Worm (Caenorhabditis elegans) whole organism, midembryonic: Measurements from ENCODE around the gene K02E2.8.

Source experiments
- T22C8.4 ChIP-seq: fragments of 200-800 bp; sonication (Bioruptor generic); IDR thresholded peaks from 2 replicates; pipeline ENCODE4 v1.3.6; 2022; ENCODE audit warnings: missing genetic modification characterization, missing compliant biosample characterization
- cog-1 ChIP-seq: sonication (generic microtip); optimal IDR thresholded peaks from 2 replicates; lab custom pipeline; 2016; ENCODE audit warnings: missing genetic modification characterization, missing compliant biosample characterization
- flt-1 ChIP-seq: fragments of 200-800 bp; sonication (Bioruptor generic); IDR thresholded peaks from 2 replicates; pipeline ENCODE4 v1.3.6; 2022; ENCODE audit warnings: missing genetic modification characterization, missing compliant biosample characterization
- klf-2 ChIP-seq: fragments of 200-800 bp; sonication (Bioruptor generic); conservative IDR thresholded peaks from 2 replicates; pipeline ENCODE4 v1.3.6; 2022; ENCODE audit warnings: missing genetic modification reagents, missing genetic modification characterization, missing compliant biosample characterization
- med-1 ChIP-seq: sonication (generic microtip); optimal IDR thresholded peaks from 2 replicates; lab custom pipeline; 2017; ENCODE audit warnings: missing genetic modification characterization, mild to moderate bottlenecking, missing compliant biosample characterization, antibody characterized with exemption, missing genetic modification reagents; ENCODE audit not compliant: insufficient read depth
- ref-1 ChIP-seq: fragments of 200-800 bp; sonication (Bioruptor generic); conservative IDR thresholded peaks from 2 replicates; pipeline ENCODE4 v1.3.6; 2022; ENCODE audit warnings: missing genetic modification reagents, missing genetic modification characterization, missing compliant biosample characterization
- tab-1 ChIP-seq: fragments of 200-800 bp; sonication (Bioruptor generic); IDR thresholded peaks from 2 replicates; pipeline ENCODE4 v1.3.6; 2022; ENCODE audit warnings: missing genetic modification characterization, missing compliant biosample characterization
- ztf-23 ChIP-seq: fragments of 200-800 bp; sonication (Bioruptor generic); IDR thresholded peaks from 2 replicates; pipeline ENCODE4 v1.3.6; 2022; ENCODE audit warnings: missing genetic modification reagents, missing genetic modification characterization, missing compliant biosample characterization
- ztf-29 ChIP-seq: fragments of 200-800 bp; sonication (Bioruptor generic); IDR thresholded peaks from 2 replicates; pipeline ENCODE4 v1.3.6; 2022; ENCODE audit warnings: missing genetic modification reagents, missing genetic modification characterization, missing compliant biosample characterization

Gene K02E2.8

ce11 chrV:20366839-20367238 is at the start of gene K02E2.8:
Gene K02E2.8, minus strand, starts transcription at chrV:20366939.
- TF ChIP-seq klf-2 (GFP tag; lab: Robert Waterston, UW) (no peak), med-1 (GFP tag; lab: Kevin White, UChicago) (no peak), tab-1 (GFP tag; lab: Robert Waterston, UW) (no peak), ztf-23 (GFP tag; lab: Robert Waterston, UW) (no peak), cog-1 (no peak), flt-1 (GFP tag; lab: Robert Waterston, UW) (no peak), ztf-29 (GFP tag; lab: Robert Waterston, UW) (no peak), ref-1 (no peak), T22C8.4 (GFP tag; lab: Robert Waterston, UW) (no peak)

ce11 chrV:20416335-20416734 is 49.6 kb upstream of the K02E2.8 start:
- TF ChIP-seq flt-1 (GFP tag; lab: Robert Waterston, UW), result no peak
- TF ChIP-seq cog-1, result no peak
- TF ChIP-seq ref-1, result no peak
- TF ChIP-seq T22C8.4 (GFP tag; lab: Robert Waterston, UW), result no peak
- TF ChIP-seq med-1 (GFP tag; lab: Kevin White, UChicago), result no peak
- TF ChIP-seq ztf-29 (GFP tag; lab: Robert Waterston, UW), result no peak
- no peak for TF ChIP-seq ztf-23 (GFP tag; lab: Robert Waterston, UW)
- TF ChIP-seq klf-2 (GFP tag; lab: Robert Waterston, UW), result no peak
- no peak for TF ChIP-seq tab-1 (GFP tag; lab: Robert Waterston, UW)

DNA sequence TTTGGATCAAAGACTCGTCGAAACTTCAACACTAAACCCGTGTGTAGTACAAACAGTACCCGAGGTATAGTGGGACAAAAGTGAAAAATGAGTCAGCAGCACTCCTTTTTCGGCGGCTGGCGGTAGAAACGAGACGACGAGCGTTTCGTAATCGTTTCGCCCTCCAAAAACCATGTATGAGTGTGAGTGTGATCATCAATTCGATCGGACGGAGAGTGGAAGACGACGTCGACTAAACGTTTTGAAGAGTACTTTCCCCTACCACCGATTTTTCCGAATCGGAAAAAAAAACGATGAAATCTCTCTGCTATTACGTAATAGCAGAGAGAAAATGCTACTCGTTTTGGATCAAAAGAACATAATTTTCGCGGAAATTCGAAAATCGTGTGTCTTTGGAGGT is 48.7 kb upstream of the K02E2.8 start:
- no peak for TF ChIP-seq ztf-23 (GFP tag; lab: Robert Waterston, UW)
- TF ChIP-seq tab-1 (GFP tag; lab: Robert Waterston, UW), result no peak
- no peak for TF ChIP-seq cog-1
- no peak for TF ChIP-seq T22C8.4 (GFP tag; lab: Robert Waterston, UW)
- TF ChIP-seq ref-1, result no peak
- TF ChIP-seq flt-1 (GFP tag; lab: Robert Waterston, UW), result no peak
- TF ChIP-seq ztf-29 (GFP tag; lab: Robert Waterston, UW), result no peak
- TF ChIP-seq med-1 (GFP tag; lab: Kevin White, UChicago), result no peak
- TF ChIP-seq klf-2 (GFP tag; lab: Robert Waterston, UW), result no peak

DNA sequence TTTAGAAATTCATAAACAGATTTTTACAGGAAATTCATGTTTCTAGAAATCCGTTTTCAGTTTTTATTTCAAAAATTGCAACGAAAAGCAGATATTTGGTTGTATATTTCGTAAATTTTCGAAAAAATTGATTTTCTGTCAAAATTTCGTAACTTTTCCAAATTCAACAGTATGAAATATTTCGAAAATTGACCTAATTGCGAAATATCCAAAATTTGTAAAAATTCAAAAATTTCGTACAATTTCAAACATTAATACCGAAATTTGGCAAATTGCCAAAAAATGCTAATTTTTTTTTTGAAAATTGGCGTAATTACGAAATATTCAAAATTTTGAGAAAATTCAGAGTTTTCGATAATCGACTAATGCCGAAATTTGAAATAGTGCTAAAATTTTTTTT is 47.2 kb upstream of the K02E2.8 start:
- TF ChIP-seq ztf-29 (GFP tag; lab: Robert Waterston, UW), result no peak
- no peak for TF ChIP-seq T22C8.4 (GFP tag; lab: Robert Waterston, UW)
- no peak for TF ChIP-seq med-1 (GFP tag; lab: Kevin White, UChicago)
- no peak for TF ChIP-seq klf-2 (GFP tag; lab: Robert Waterston, UW)
- no peak for TF ChIP-seq ztf-23 (GFP tag; lab: Robert Waterston, UW)
- no peak for TF ChIP-seq tab-1 (GFP tag; lab: Robert Waterston, UW)
- no peak for TF ChIP-seq flt-1 (GFP tag; lab: Robert Waterston, UW)
- TF ChIP-seq ref-1, result no peak
- TF ChIP-seq cog-1, result no peak

- TF ChIP-seq cog-1 (no peak), tab-1 (GFP tag; lab: Robert Waterston, UW) (no peak), med-1 (GFP tag; lab: Kevin White, UChicago) (no peak), ref-1 (no peak), flt-1 (GFP tag; lab: Robert Waterston, UW) (no peak), T22C8.4 (GFP tag; lab: Robert Waterston, UW) (no peak), klf-2 (GFP tag; lab: Robert Waterston, UW) (no peak), ztf-23 (GFP tag; lab: Robert Waterston, UW) (no peak), ztf-29 (GFP tag; lab: Robert Waterston, UW) (no peak)
These were observed 46.7 kb upstream of the K02E2.8 start for ce11 chrV:20413426-20413825.

DNA sequence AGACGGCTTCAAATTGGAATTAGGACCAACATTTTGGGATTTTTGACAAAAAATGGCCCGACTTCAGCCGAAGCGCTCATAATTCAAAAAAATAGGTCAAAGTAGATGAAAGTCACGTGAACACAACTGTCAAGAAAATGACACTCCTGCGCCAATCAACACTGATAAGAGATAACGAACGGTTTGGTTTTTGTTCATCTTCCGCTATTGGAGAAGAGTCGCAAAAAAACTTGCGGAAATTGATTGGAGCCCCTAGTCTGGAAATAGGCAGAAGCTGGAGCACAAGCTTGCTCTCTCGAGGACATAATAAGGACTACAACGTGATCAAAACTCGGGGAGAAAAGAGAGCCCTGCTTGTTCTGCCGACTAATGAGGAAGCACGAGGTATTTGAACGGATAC is 45.5 kb upstream of the K02E2.8 start:
- TF ChIP-seq ref-1 (no peak), T22C8.4 (GFP tag; lab: Robert Waterston, UW) (no peak), klf-2 (GFP tag; lab: Robert Waterston, UW) (no peak), flt-1 (GFP tag; lab: Robert Waterston, UW) (no peak), ztf-23 (GFP tag; lab: Robert Waterston, UW) (no peak), tab-1 (GFP tag; lab: Robert Waterston, UW) (no peak), ztf-29 (GFP tag; lab: Robert Waterston, UW) (no peak), cog-1 (no peak), med-1 (GFP tag; lab: Kevin White, UChicago) (no peak)

DNA sequence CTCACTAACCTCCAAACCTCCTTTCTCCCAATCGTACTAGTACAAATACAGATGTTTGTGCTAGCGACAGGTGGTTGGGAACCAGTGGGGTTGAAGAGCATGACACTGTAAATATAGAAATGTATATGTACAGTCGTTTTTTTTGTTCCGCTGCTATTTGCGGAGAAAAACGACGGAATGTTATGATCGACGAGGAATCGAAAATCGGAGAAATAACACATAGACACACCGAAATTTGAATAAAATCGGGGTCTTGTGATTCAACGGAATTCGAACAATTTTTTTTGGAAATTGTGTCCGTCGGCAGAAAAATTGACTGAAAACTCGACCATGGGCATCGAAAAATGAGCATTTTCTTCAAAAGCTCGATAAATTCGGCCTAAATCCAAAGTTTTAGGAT is 44.9 kb upstream of the K02E2.8 start, which contains the start of gene F53H2.3:
F53H2.3 (minus strand) TSS at position 101 of the 400 bp plus-strand sequence.
- TF ChIP-seq tab-1 (GFP tag; lab: Robert Waterston, UW) (no peak), flt-1 (GFP tag; lab: Robert Waterston, UW) (no peak), med-1 (GFP tag; lab: Kevin White, UChicago) (no peak), T22C8.4 (GFP tag; lab: Robert Waterston, UW) (no peak), cog-1 (no peak), klf-2 (GFP tag; lab: Robert Waterston, UW) (no peak), ref-1 (no peak), ztf-23 (GFP tag; lab: Robert Waterston, UW) (no peak), ztf-29 (GFP tag; lab: Robert Waterston, UW) (no peak)

DNA sequence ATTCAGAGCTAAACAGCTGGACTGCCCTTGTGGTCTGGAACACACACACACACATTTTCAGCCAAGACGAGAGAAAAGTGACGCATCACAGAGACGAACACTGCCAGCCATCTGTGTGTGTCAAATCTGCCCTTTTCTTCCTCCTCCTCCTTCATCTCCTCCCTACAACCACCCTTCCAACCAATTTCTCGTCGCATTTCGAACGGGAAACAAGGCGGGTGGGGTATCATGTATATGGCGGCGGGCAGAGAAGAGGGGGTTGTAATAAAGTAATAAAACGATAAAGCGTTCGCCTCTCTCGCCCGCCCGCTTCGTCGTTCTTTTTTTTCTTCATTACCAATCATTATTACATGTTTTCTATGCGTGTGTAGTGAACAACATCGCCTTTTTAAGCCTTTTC is 43.5 kb upstream of the K02E2.8 start:
- TF ChIP-seq tab-1 (GFP tag; lab: Robert Waterston, UW) (no peak), ref-1 (no peak), ztf-29 (GFP tag; lab: Robert Waterston, UW) (no peak), flt-1 (GFP tag; lab: Robert Waterston, UW) (no peak), klf-2 (GFP tag; lab: Robert Waterston, UW) (no peak)

DNA sequence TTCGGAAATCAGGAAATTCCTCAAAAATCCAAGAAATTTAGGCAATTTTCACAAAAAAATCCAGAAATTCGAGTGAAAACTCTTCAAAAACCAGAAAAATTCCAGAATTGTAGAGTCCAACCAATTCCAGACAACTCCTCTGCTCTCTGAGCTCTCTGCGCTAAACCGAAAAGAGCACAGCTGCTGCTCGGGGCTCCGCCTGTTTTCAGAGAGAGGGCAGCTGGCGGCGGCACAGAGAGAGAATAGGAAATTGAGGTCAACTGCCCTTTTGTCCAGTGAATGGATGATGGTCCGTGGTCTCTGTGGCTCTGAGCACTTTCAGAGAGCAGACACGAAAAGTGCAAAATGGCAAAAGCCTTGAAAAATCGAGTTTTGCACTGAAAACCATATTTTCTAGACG is 42.3 kb upstream of the K02E2.8 start:
- no peak for TF ChIP-seq ref-1
- TF ChIP-seq cog-1, result no peak
- no peak for TF ChIP-seq ztf-29 (GFP tag; lab: Robert Waterston, UW)
- TF ChIP-seq tab-1 (GFP tag; lab: Robert Waterston, UW), result no peak
- TF ChIP-seq flt-1 (GFP tag; lab: Robert Waterston, UW), result no peak
- TF ChIP-seq ztf-23 (GFP tag; lab: Robert Waterston, UW), result no peak
- TF ChIP-seq med-1 (GFP tag; lab: Kevin White, UChicago), result no peak
- TF ChIP-seq klf-2 (GFP tag; lab: Robert Waterston, UW), result no peak
- TF ChIP-seq T22C8.4 (GFP tag; lab: Robert Waterston, UW), result no peak
